Worm (Caenorhabditis elegans): ENCODE measurements around the gene nhr-273.

DNA sequence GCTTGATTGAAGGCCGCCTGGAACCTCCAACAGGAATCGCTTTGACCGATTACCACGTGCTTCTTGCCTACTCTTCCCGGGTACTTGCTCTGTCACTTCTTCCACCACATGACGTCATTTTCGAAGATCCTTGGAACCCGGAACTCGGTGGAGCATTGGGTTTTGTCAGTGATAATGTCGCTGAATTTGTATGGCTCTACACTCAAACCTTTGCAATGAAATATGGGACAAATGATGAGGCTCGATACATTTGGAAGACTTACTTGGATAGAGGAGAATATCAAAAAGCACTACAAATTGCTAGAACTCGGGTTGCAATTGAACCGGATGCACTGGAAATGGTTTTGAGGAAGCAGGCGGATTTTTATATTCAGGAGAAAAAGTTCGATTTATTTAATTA is 27.7 kb downstream of the nhr-273 start:
- no peak for TF ChIP-seq fax-1 (tag; optimal IDR thresholded peaks at IDR 0.05)
- TF ChIP-seq ets-4 (tag; optimal IDR thresholded peaks at IDR 0.05), result no peak

Data from whole organism, late embryonic.